Fruit fly (Drosophila melanogaster): Measurements from ENCODE around the gene CG5823.

DNA sequence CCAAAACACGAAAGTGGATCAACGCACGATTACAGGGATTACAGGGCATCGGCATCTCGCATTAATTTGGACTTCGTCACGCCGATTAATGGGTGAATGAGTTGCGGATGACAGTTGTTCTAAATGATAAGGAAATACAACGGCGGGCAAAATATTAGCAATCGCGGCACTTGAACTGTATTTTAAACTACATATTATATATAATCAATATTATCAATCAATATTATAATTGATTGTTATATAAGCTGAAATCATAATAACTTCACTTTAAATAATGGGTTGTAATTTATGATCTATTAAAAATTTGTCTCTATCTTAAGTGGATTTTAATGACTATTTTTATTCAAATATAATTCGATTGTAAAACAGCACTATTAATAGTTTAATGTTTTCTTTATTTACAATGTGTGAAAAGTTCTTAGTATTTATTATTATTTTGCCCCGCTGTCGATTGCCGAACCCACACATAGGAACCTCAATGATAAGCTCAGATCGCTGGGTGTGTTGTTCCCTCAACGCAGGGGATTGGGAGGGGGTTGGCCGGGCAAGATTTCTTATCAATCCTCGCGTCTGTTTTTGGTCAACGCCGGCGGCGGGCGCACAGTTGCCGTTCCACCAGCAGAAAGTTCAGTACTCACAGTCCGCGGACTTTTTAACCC is 848 bp upstream of the CG5823 start:
- TF ChIP-seq psq (optimal IDR thresholded peaks at IDR 0.05) (no peak), usp (GFP tag; optimal IDR thresholded peaks at IDR 0.05) (no peak), pan (optimal IDR thresholded peaks at IDR 0.05) (no peak)
